Worm (Caenorhabditis elegans) whole organism, L4/young adult: ENCODE results near the gene rsef-1.

Source experiments
- W03F9.2 ChIP-seq: fragments of 150-350 bp; optimal IDR thresholded peaks from 2 replicates; lab custom pipeline; 2014; ENCODE audit warnings: missing biosample characterization, missing genetic modification characterization
- dao-5 ChIP-seq: sonication (generic microtip); optimal IDR thresholded peaks from 2 replicates; lab custom pipeline; 2016; ENCODE audit warnings: missing genotype, missing genetic modification characterization, moderate library complexity, missing compliant biosample characterization
- him-1 ChIP-seq: sonication (generic microtip); optimal IDR thresholded peaks from 2 replicates; lab custom pipeline; 2016; ENCODE audit warnings: missing genotype, missing genetic modification reagents, missing genetic modification characterization, missing compliant biosample characterization

- TF ChIP-seq W03F9.2 (tag; lab: Kevin White, UChicago): no peak
- no peak for TF ChIP-seq him-1 (tag; lab: Kevin White, UChicago)
- no peak for TF ChIP-seq dao-5
These were observed 7.9 kb upstream of the rsef-1 start for ce11 chrX:3067052-3067451.
